Worm (Caenorhabditis elegans): ENCODE results near the gene nhr-149.

DNA sequence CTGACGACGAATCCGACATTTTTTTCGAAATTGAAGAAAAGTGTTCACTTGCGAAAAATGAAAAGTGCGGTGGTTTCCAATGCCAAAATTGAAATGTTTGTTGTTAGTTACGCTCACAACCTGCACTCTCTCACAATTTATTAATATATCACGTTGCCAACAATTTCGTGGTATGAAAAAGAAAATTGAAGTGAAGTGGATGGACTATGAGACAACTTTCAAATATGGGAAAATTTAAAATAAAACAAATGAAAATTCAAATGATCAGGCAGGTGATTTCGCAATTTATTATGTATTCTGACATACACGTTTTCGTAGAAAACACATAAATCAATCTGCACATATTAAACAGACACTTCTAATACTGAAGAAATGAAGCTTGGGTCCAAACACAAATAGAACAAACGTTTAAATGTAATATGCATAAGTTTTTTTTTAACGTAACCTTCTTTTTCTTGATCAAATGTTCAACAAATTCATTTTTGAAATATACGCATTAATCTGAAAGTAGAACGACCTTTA is 36.7 kb upstream of the nhr-149 start, which contains the start of gene srp-6:
- TF ChIP-seq him-1 (tag; optimal IDR thresholded peaks at IDR 0.05) (no peak), dpl-1 (GFP tag; optimal IDR thresholded peaks at IDR 0.05) (no peak), F49E8.2 (tag; optimal IDR thresholded peaks at IDR 0.05; ENCODE audit: insufficient read depth) (no peak), dox-1 (GFP tag; IDR thresholded peaks at IDR 0.05) (no peak), ama-1 (optimal IDR thresholded peaks at IDR 0.05) (no peak), ama-1 (GFP tag; optimal IDR thresholded peaks at IDR 0.05) (no peak), die-1 (tag; optimal IDR thresholded peaks at IDR 0.05) (no peak), nfya-1 (tag; optimal IDR thresholded peaks at IDR 0.05; ENCODE audit: borderline replicate concordance, insufficient read depth) (no peak), ztf-26 (tag; optimal IDR thresholded peaks at IDR 0.05) (no peak), dpff-1 (tag; optimal IDR thresholded peaks at IDR 0.05) (no peak), hmg-20 (GFP tag; IDR thresholded peaks at IDR 0.05) (no peak), cebp-2 (GFP tag; IDR thresholded peaks at IDR 0.05) (no peak)
